Fruit fly (Drosophila melanogaster): ENCODE data around the gene CadN.

The CadN gene

dm6 chr2L:17621194-17621593, 156.9 kb downstream of the CadN start:
- TF ChIP-seq CG7368 (GFP tag; optimal IDR thresholded peaks at IDR 0.05) (no peak), dsx (GFP tag; optimal IDR thresholded peaks at IDR 0.05; ENCODE audit: poor library complexity, severe bottlenecking) (no peak), Ets21C (GFP tag; optimal IDR thresholded peaks at IDR 0.05) (no peak), Met (GFP tag; optimal IDR thresholded peaks at IDR 0.05) (no peak), CG4318 (GFP tag; optimal IDR thresholded peaks at IDR 0.05) (no peak), CG31627 (GFP tag; optimal IDR thresholded peaks at IDR 0.05) (no peak), Ets96B (tag; optimal IDR thresholded peaks at IDR 0.05) (no peak), CG3919 (GFP tag; optimal IDR thresholded peaks at IDR 0.05) (no peak), Hr4 (GFP tag; optimal IDR thresholded peaks at IDR 0.05) (no peak), OdsH (GFP tag; optimal IDR thresholded peaks at IDR 0.05) (no peak), CG32006 (GFP tag; optimal IDR thresholded peaks at IDR 0.05) (no peak), pdm3 (GFP tag; optimal IDR thresholded peaks at IDR 0.05) (no peak), CG1621 (tag; optimal IDR thresholded peaks at IDR 0.05) (no peak), acj6 (GFP tag; optimal IDR thresholded peaks at IDR 0.05) (no peak), Sox15 (GFP tag; optimal IDR thresholded peaks at IDR 0.05) (no peak), vri (GFP tag; optimal IDR thresholded peaks at IDR 0.05) (no peak), achi (GFP tag; optimal IDR thresholded peaks at IDR 0.05) (no peak)

dm6 chr2L:17615471-17615870, 162.7 kb downstream of the CadN start:
- TF ChIP-seq CG10631 (GFP tag; optimal IDR thresholded peaks at IDR 0.05) (no peak), Hr39 (GFP tag; optimal IDR thresholded peaks at IDR 0.05) (no peak), svp (GFP tag) (peak; percentile 41), Eip78C (GFP tag) (peak; percentile 22), fkh (GFP tag; optimal IDR thresholded peaks at IDR 0.05) (no peak)

dm6 chr2L:17603152-17603551, 175.0 kb downstream of the CadN start:
- peak; percentile 9 for TF ChIP-seq Eip78C (GFP tag)
- TF ChIP-seq topi (GFP tag; optimal IDR thresholded peaks at IDR 0.05) = no peak

Data from whole organism, prepupa.